Worm (Caenorhabditis elegans) whole organism, L4/young adult: ENCODE data around the gene C25F9.13.

Experiments
- W03F9.2 ChIP-seq: fragments of 150-350 bp; optimal IDR thresholded peaks from 2 replicates; lab custom pipeline; 2014; ENCODE audit warnings: missing biosample characterization, missing genetic modification characterization
- dao-5 ChIP-seq: sonication (generic microtip); optimal IDR thresholded peaks from 2 replicates; lab custom pipeline; 2016; ENCODE audit warnings: missing genotype, missing genetic modification characterization, moderate library complexity, missing compliant biosample characterization
- him-1 ChIP-seq: sonication (generic microtip); optimal IDR thresholded peaks from 2 replicates; lab custom pipeline; 2016; ENCODE audit warnings: missing genotype, missing genetic modification reagents, missing genetic modification characterization, missing compliant biosample characterization

The C25F9.13 gene

ce11 chrV:19417836-19418235, 19.1 kb upstream of the C25F9.13 start, which contains the start of gene C25F9.15:
C25F9.15 (plus strand) TSS chrV:19418136.
- TF ChIP-seq dao-5 (tag; lab: Kevin White, UChicago) (no peak), him-1 (no peak), W03F9.2 (tag; lab: Kevin White, UChicago) (no peak)

- no peak for TF ChIP-seq W03F9.2 (tag; lab: Kevin White, UChicago)
- no peak for TF ChIP-seq dao-5 (tag; lab: Kevin White, UChicago)
- TF ChIP-seq him-1, result no peak
Measured at ce11 chrV:19416475-19416874, 17.7 kb upstream of the C25F9.13 start, which contains the start of the genes C25F9.4 and C25F9.9. C25F9.4 (minus strand) TSS chrV:19416575. C25F9.9 (plus strand) TSS chrV:19416611.

ce11 chrV:19410663-19411062, 11.9 kb upstream of the C25F9.13 start, which contains the start of gene C25F9.5:
C25F9.5 (minus strand) TSS chrV:19410857.
- TF ChIP-seq dao-5 (tag; lab: Kevin White, UChicago) (no peak), W03F9.2 (tag; lab: Kevin White, UChicago) (no peak), him-1 (no peak)

- TF ChIP-seq him-1 (no peak), dao-5 (tag; lab: Kevin White, UChicago) (no peak), W03F9.2 (tag; lab: Kevin White, UChicago) (no peak)
Measured at ce11 chrV:19405276-19405815, 6.6 kb upstream of the C25F9.13 start, which contains the start of the genes C25F9.6 and C25F9.10. C25F9.6 (minus strand) TSS chrV:19405326. C25F9.10 (plus strand) TSS chrV:19405729.

ce11 chrV:19403619-19404018, 4.8 kb upstream of the C25F9.13 start:
- TF ChIP-seq dao-5 (tag; lab: Kevin White, UChicago) (no peak), W03F9.2 (tag; lab: Kevin White, UChicago) (no peak), him-1 (no peak)

ce11 chrV:19402855-19403254, 4.1 kb upstream of the C25F9.13 start, which contains the start of gene C25F9.12:
C25F9.12 (minus strand) TSS chrV:19402955.
- no peak for TF ChIP-seq W03F9.2 (tag; lab: Kevin White, UChicago)
- no peak for TF ChIP-seq dao-5 (tag; lab: Kevin White, UChicago)
- TF ChIP-seq him-1, result no peak

ce11 chrV:19401429-19401828, 2.6 kb upstream of the C25F9.13 start:
- TF ChIP-seq dao-5 (tag; lab: Kevin White, UChicago), result no peak
- TF ChIP-seq W03F9.2 (tag; lab: Kevin White, UChicago), result no peak
- TF ChIP-seq him-1, result no peak

ce11 chrV:19400619-19401018, 1.8 kb upstream of the C25F9.13 start, which contains the start of gene srw-86:
srw-86 (minus strand) TSS chrV:19400719.
- TF ChIP-seq W03F9.2 (tag; lab: Kevin White, UChicago), result no peak
- no peak for TF ChIP-seq dao-5 (tag; lab: Kevin White, UChicago)
- TF ChIP-seq him-1, result no peak

- no peak for TF ChIP-seq him-1
Measured at ce11 chrV:19398396-19398795, 386 bp downstream of the C25F9.13 start.

- TF ChIP-seq him-1, result no peak
- TF ChIP-seq dao-5 (tag; lab: Kevin White, UChicago), result no peak
- TF ChIP-seq W03F9.2 (tag; lab: Kevin White, UChicago), result no peak
Measured at ce11 chrV:19396576-19397313, 2.0 kb downstream of the C25F9.13 start.

ce11 chrV:19394750-19395149, 4.0 kb downstream of the C25F9.13 start, which contains the start of gene C25F9.8:
C25F9.8 (plus strand) TSS chrV:19395050.
- TF ChIP-seq dao-5 (tag; lab: Kevin White, UChicago), result no peak
- TF ChIP-seq him-1, result no peak
- TF ChIP-seq W03F9.2 (tag; lab: Kevin White, UChicago), result no peak

- TF ChIP-seq W03F9.2 (tag; lab: Kevin White, UChicago) (no peak), dao-5 (tag; lab: Kevin White, UChicago) (no peak), him-1 (no peak)
Measured at ce11 chrV:19391242-19391641, 7.5 kb downstream of the C25F9.13 start.

ce11 chrV:19390029-19390428, 8.8 kb downstream of the C25F9.13 start, which contains the start of gene slcr-46.2:
slcr-46.2 (minus strand) TSS chrV:19390129.
- TF ChIP-seq him-1 (no peak), dao-5 (tag; lab: Kevin White, UChicago) (no peak), W03F9.2 (tag; lab: Kevin White, UChicago) (no peak)

- TF ChIP-seq him-1 (no peak), dao-5 (tag; lab: Kevin White, UChicago) (no peak), W03F9.2 (tag; lab: Kevin White, UChicago) (no peak)
Measured at ce11 chrV:19380968-19381367, 17.8 kb downstream of the C25F9.13 start, which contains the start of gene srw-84. srw-84 (plus strand) TSS chrV:19381268.
